Worm (Caenorhabditis elegans) whole organism, L4 larva: Measurements from ENCODE around the gene F31F6.2.
A peak's percentile ranks its signal among the peaks of the same experiment; 100 is the strongest.

ENCODE experiments used
- D1046.2 ChIP-seq: fragments of 200-800 bp; sonication (Bioruptor generic); IDR thresholded peaks from 2 replicates; pipeline ENCODE4 v1.3.6; 2022; ENCODE audit warnings: missing genetic modification characterization, missing compliant biosample characterization
- F37D6.2 ChIP-seq: sonication (generic microtip); optimal IDR thresholded peaks from 2 replicates; lab custom pipeline; 2016; ENCODE audit warnings: mild to moderate bottlenecking, missing genetic modification characterization, missing compliant biosample characterization
- F44E2.7 ChIP-seq: fragments of 200-800 bp; sonication (Bioruptor generic); IDR thresholded peaks from 2 replicates; pipeline ENCODE4 v2.1.2; 2022; ENCODE audit warnings: missing genetic modification characterization, missing compliant biosample characterization
- T20F7.1 ChIP-seq: fragments of 200-800 bp; sonication (Bioruptor generic); optimal IDR thresholded peaks from 2 replicates; lab custom pipeline; 2018; ENCODE audit warnings: mild to moderate bottlenecking, missing genetic modification characterization, missing compliant biosample characterization
- T26A8.4 ChIP-seq: fragments of 200-800 bp; sonication (Bioruptor generic); IDR thresholded peaks from 2 replicates; pipeline ENCODE4 v1.3.6; 2022; ENCODE audit warnings: missing genetic modification characterization, missing compliant biosample characterization
- Y48G9A.11 ChIP-seq: fragments of 200-800 bp; sonication (Bioruptor generic); IDR thresholded peaks from 2 replicates; pipeline ENCODE4 v1.3.6; 2022; ENCODE audit warnings: missing genetic modification reagents, missing genetic modification characterization, missing compliant biosample characterization
- ZK337.2 ChIP-seq: fragments of 200-800 bp; sonication (Bioruptor generic); IDR thresholded peaks from 2 replicates; pipeline ENCODE4 v1.3.6; 2022; ENCODE audit warnings: missing genetic modification reagents, missing genetic modification characterization, missing compliant biosample characterization
- ama-1 ChIP-seq: fragments of 150-350 bp; optimal IDR thresholded peaks from 2 replicates; lab custom pipeline; 2014; ENCODE audit warnings: inconsistent platforms, mixed read lengths
- arid-1 ChIP-seq: fragments of 200-800 bp; sonication (Bioruptor generic); conservative IDR thresholded peaks from 2 replicates; pipeline ENCODE4 v1.3.6; 2022; ENCODE audit warnings: missing genetic modification reagents, missing genetic modification characterization, missing compliant biosample characterization
- ceh-28 ChIP-seq: fragments of 150-350 bp; optimal IDR thresholded peaks from 2 replicates; lab custom pipeline; 2014; ENCODE audit warnings: missing biosample characterization, missing genetic modification reagents, missing genetic modification characterization
- ceh-32 ChIP-seq: sonication (generic microtip); optimal IDR thresholded peaks from 2 replicates; lab custom pipeline; 2016; ENCODE audit warnings: mild to moderate bottlenecking, missing genetic modification characterization, missing compliant biosample characterization; ENCODE audit not compliant: poor library complexity
- cey-2 ChIP-seq: sonication (generic microtip); optimal IDR thresholded peaks from 3 replicates; lab custom pipeline; 2017; ENCODE audit warnings: missing genetic modification characterization, mild to moderate bottlenecking, missing compliant biosample characterization, antibody characterized with exemption, borderline replicate concordance; ENCODE audit not compliant: insufficient read depth
- dve-1 ChIP-seq: sonication (generic microtip); optimal IDR thresholded peaks from 2 replicates; lab custom pipeline; 2017; ENCODE audit warnings: antibody characterized with exemption, mild to moderate bottlenecking, missing genetic modification characterization, missing compliant biosample characterization; ENCODE audit not compliant: insufficient read depth
- egl-27 ChIP-seq: sonication (generic microtip); optimal IDR thresholded peaks from 3 replicates; lab custom pipeline; 2017; ENCODE audit warnings: missing biosample characterization, missing genetic modification reagents, missing genetic modification characterization
- fos-1 ChIP-seq: fragments of 150-350 bp; optimal IDR thresholded peaks from 2 replicates; lab custom pipeline; 2014; ENCODE audit warnings: missing biosample characterization, missing genetic modification characterization
- hlh-30 ChIP-seq: sonication (generic microtip); optimal IDR thresholded peaks from 2 replicates; lab custom pipeline; 2017; ENCODE audit warnings: antibody characterized with exemption, mild to moderate bottlenecking, missing genetic modification characterization, missing compliant biosample characterization; ENCODE audit not compliant: insufficient read depth
- jun-1 ChIP-seq: fragments of 150-350 bp; optimal IDR thresholded peaks from 2 replicates; lab custom pipeline; 2014; ENCODE audit warnings: missing biosample characterization, missing genetic modification reagents, missing genetic modification characterization
- lim-7 ChIP-seq: fragments of 200-800 bp; sonication (Bioruptor generic); IDR thresholded peaks from 2 replicates; pipeline ENCODE4 v1.3.6; 2022; ENCODE audit warnings: missing genetic modification characterization, missing compliant biosample characterization
- lin-1 ChIP-seq: fragments of 200-800 bp; sonication (Bioruptor generic); IDR thresholded peaks from 2 replicates; pipeline ENCODE4 v1.3.6; 2022; ENCODE audit warnings: missing genetic modification reagents, missing genetic modification characterization, missing compliant biosample characterization
- lin-13 ChIP-seq: fragments of 150-350 bp; optimal IDR thresholded peaks from 2 replicates; lab custom pipeline; 2014; ENCODE audit warnings: missing biosample characterization, missing genetic modification reagents, missing genetic modification characterization
- lin-38 ChIP-seq: fragments of 200-800 bp; sonication (Bioruptor generic); IDR thresholded peaks from 2 replicates; pipeline ENCODE4 v1.3.6; 2022; ENCODE audit warnings: missing genetic modification reagents, missing genetic modification characterization, missing compliant biosample characterization
- lin-39 ChIP-seq: fragments of 150-350 bp; optimal IDR thresholded peaks from 2 replicates; lab custom pipeline; 2014; ENCODE audit warnings: missing biosample characterization, missing genetic modification reagents, missing genetic modification characterization
- lir-3 ChIP-seq: sonication (generic microtip); optimal IDR thresholded peaks from 2 replicates; lab custom pipeline; 2016; ENCODE audit warnings: mild to moderate bottlenecking, missing genetic modification characterization, missing compliant biosample characterization
- lsy-2 ChIP-seq, 2 experiments: fragments of 150-350 bp in 1 of 2; sonication (generic microtip) in 1 of 2; optimal IDR thresholded peaks; 2 replicates each; lab custom pipeline; 2014 to 2017; ENCODE audit warnings: missing biosample characterization in 2 of 2, missing genetic modification characterization in 2 of 2
- mdl-1 ChIP-seq, 2 experiments: fragments of 150-350 bp in 1 of 2; sonication (generic microtip) in 1 of 2; optimal IDR thresholded peaks; 2 replicates each; lab custom pipeline; 2014 to 2017; ENCODE audit warnings: missing biosample characterization in 2 of 2, missing genetic modification characterization in 2 of 2
- mdt-29 ChIP-seq: fragments of 200-800 bp; sonication (Bioruptor generic); IDR thresholded peaks from 2 replicates; pipeline ENCODE4 v1.3.6; 2022; ENCODE audit warnings: missing genetic modification reagents, missing genetic modification characterization, missing compliant biosample characterization
- mep-1 ChIP-seq: fragments of 150-350 bp; sonication (generic microtip); optimal IDR thresholded peaks from 3 replicates; lab custom pipeline; 2014; ENCODE audit warnings: missing biosample characterization, missing genetic modification characterization
- mxl-2 ChIP-seq: fragments of 200-800 bp; sonication (Bioruptor generic); conservative IDR thresholded peaks from 2 replicates; pipeline ENCODE4 v1.3.6; 2022; ENCODE audit warnings: missing genetic modification reagents, missing genetic modification characterization, missing compliant biosample characterization
- mxl-3 ChIP-seq: fragments of 200-800 bp; sonication (Bioruptor generic); optimal IDR thresholded peaks from 2 replicates; lab custom pipeline; 2018; ENCODE audit warnings: mild to moderate bottlenecking, missing genetic modification characterization, missing compliant biosample characterization
- nhr-102 ChIP-seq: sonication (generic microtip); optimal IDR thresholded peaks from 2 replicates; lab custom pipeline; 2016; ENCODE audit warnings: mild to moderate bottlenecking, missing genetic modification characterization, moderate library complexity, missing compliant biosample characterization
- nhr-11 ChIP-seq: fragments of 150-350 bp; optimal IDR thresholded peaks from 2 replicates; lab custom pipeline; 2014; ENCODE audit warnings: missing biosample characterization, missing genetic modification characterization
- nhr-237 ChIP-seq: sonication (generic microtip); optimal IDR thresholded peaks from 2 replicates; lab custom pipeline; 2017; ENCODE audit warnings: missing biosample characterization, missing genetic modification characterization
- nhr-41 ChIP-seq: fragments of 200-800 bp; sonication (Bioruptor generic); IDR thresholded peaks from 2 replicates; pipeline ENCODE4 v1.3.6; 2022; ENCODE audit warnings: missing genetic modification reagents, missing genetic modification characterization, missing compliant biosample characterization
- nhr-42 ChIP-seq: fragments of 200-800 bp; sonication (Bioruptor generic); IDR thresholded peaks from 2 replicates; pipeline ENCODE4 v1.3.6; 2022; ENCODE audit warnings: missing genetic modification characterization, missing compliant biosample characterization
- nhr-48 ChIP-seq: sonication (generic microtip); optimal IDR thresholded peaks from 2 replicates; lab custom pipeline; 2016; ENCODE audit warnings: mild to moderate bottlenecking, missing genetic modification characterization, missing compliant biosample characterization
- nhr-6 ChIP-seq: fragments of 150-350 bp; optimal IDR thresholded peaks from 2 replicates; lab custom pipeline; 2014; ENCODE audit warnings: missing biosample characterization, missing genetic modification characterization
- nhr-76 ChIP-seq: fragments of 150-350 bp; optimal IDR thresholded peaks from 2 replicates; lab custom pipeline; 2014; ENCODE audit warnings: missing biosample characterization, missing genetic modification characterization
- pha-4 ChIP-seq, 2 experiments: fragments of 150-350 bp in 1 of 2; fragments of 200-800 bp in 1 of 2; sonication (Bioruptor generic) in 1 of 2; IDR thresholded peaks in 1 of 2; optimal IDR thresholded peaks in 1 of 2; 2 replicates each; pipeline versions ENCODE4 v1.3.6 to Lab custom; 2014 to 2022; ENCODE audit warnings: missing genetic modification characterization in 2 of 2, missing genetic modification reagents in 2 of 2, missing biosample characterization in 1 of 2, missing compliant biosample characterization in 1 of 2
- php-3 ChIP-seq: fragments of 200-800 bp; sonication (Bioruptor generic); IDR thresholded peaks from 2 replicates; pipeline ENCODE4 v1.3.6; 2022; ENCODE audit warnings: missing genetic modification reagents, missing genetic modification characterization, missing compliant biosample characterization
- pqm-1 ChIP-seq: sonication (generic microtip); optimal IDR thresholded peaks from 2 replicates; lab custom pipeline; 2017; ENCODE audit warnings: missing biosample characterization, missing genetic modification characterization
- saeg-2 ChIP-seq: fragments of 200-800 bp; sonication (Bioruptor generic); IDR thresholded peaks from 2 replicates; pipeline ENCODE4 v1.3.6; 2022; ENCODE audit warnings: missing genetic modification reagents, missing genetic modification characterization, missing compliant biosample characterization
- skn-1 ChIP-seq: fragments of 150-350 bp; optimal IDR thresholded peaks from 2 replicates; lab custom pipeline; 2014; ENCODE audit warnings: missing biosample characterization, missing genetic modification characterization
- snpc-1.2 ChIP-seq: fragments of 200-800 bp; sonication (Bioruptor generic); IDR thresholded peaks from 2 replicates; pipeline ENCODE4 v1.3.6; 2022; ENCODE audit warnings: missing genetic modification reagents, missing genetic modification characterization, missing compliant biosample characterization
- snpc-4 ChIP-seq: fragments of 150-350 bp; optimal IDR thresholded peaks from 2 replicates; lab custom pipeline; 2014; ENCODE audit warnings: missing biosample characterization, missing genetic modification characterization
- unc-39 ChIP-seq: sonication (generic microtip); optimal IDR thresholded peaks from 2 replicates; lab custom pipeline; 2017; ENCODE audit warnings: missing biosample characterization, missing genetic modification characterization
- unc-62 ChIP-seq, 3 experiments: fragments of 150-350 bp in 1 of 3; sonication (generic microtip); optimal IDR thresholded peaks in 2 of 3; peaks in 1 of 3; 1 replicate in 1 of 3; 2 replicates in 2 of 3; lab custom pipeline; 2014 to 2017; ENCODE audit warnings: missing biosample characterization in 3 of 3, missing genetic modification characterization in 3 of 3, missing genetic modification reagents in 3 of 3, missing genotype in 1 of 3
- vab-7 ChIP-seq: fragments of 200-800 bp; sonication (Bioruptor generic); IDR thresholded peaks from 2 replicates; pipeline ENCODE4 v1.3.6; 2022; ENCODE audit warnings: missing genetic modification reagents, missing genetic modification characterization, missing compliant biosample characterization
- zfp-3 ChIP-seq: fragments of 200-800 bp; sonication (Bioruptor generic); conservative IDR thresholded peaks from 2 replicates; pipeline ENCODE4 v1.3.6; 2022; ENCODE audit warnings: missing genetic modification reagents, missing genetic modification characterization, missing compliant biosample characterization
- zip-11 ChIP-seq: fragments of 200-800 bp; sonication (Bioruptor generic); IDR thresholded peaks from 2 replicates; pipeline ENCODE4 v1.3.6; 2022; ENCODE audit warnings: missing genetic modification characterization, missing compliant biosample characterization
- ztf-11 ChIP-seq: fragments of 150-350 bp; optimal IDR thresholded peaks from 2 replicates; lab custom pipeline; 2014; ENCODE audit warnings: missing biosample characterization, missing genetic modification characterization

F31F6.2 gene

ce11 chrX:14853712-14854217 is 17.9 kb downstream of the F31F6.2 start, which contains the start of the genes C27C12.1 and C27C12.4 (continued):
- TF ChIP-seq lin-13 = peak; percentile 76
- TF ChIP-seq unc-39 (tag; lab: Kevin White, UChicago) = no peak
- TF ChIP-seq nhr-11 = peak; percentile 81
- TF ChIP-seq mxl-3 = peak; percentile 90
- TF ChIP-seq mep-1 (tag; lab: Kevin White, UChicago) = no peak
- TF ChIP-seq vab-7 (GFP tag; lab: Robert Waterston, UW) = no peak
- TF ChIP-seq lin-1 (GFP tag; lab: Robert Waterston, UW) = peak; percentile 35; the same call in 1 of the 2 replicates
- TF ChIP-seq F37D6.2 = peak; percentile 58
- no peak for TF ChIP-seq jun-1
- 0 out of 2 replicates have a peak, but pooled peaks have one; percentile 19 for TF ChIP-seq saeg-2
- TF ChIP-seq nhr-76 = no peak
- TF ChIP-seq nhr-237 = no peak
- TF ChIP-seq nhr-42 = 0 out of 2 replicates have a peak, but pooled peaks have one; percentile 40
- no peak for TF ChIP-seq dve-1 (tag; lab: Kevin White, UChicago)
- TF ChIP-seq T20F7.1 = peak; percentile 73
- no peak for TF ChIP-seq snpc-1.2 (GFP tag; lab: Robert Waterston, UW)
- TF ChIP-seq nhr-102 (tag; lab: Kevin White, UChicago) = peak; percentile 77
- no peak for TF ChIP-seq ceh-28
- TF ChIP-seq arid-1 (GFP tag; lab: Robert Waterston, UW) = no peak; the same call in 1 of the 2 replicates
- peak; percentile 86 for TF ChIP-seq hlh-30
- TF ChIP-seq mdl-1 (tag; optimal IDR thresholded peaks at IDR 0.05; lab: Kevin White, UChicago) = peak in 1 of 2 experiments; percentile 65
- no peak for TF ChIP-seq zfp-3
- no peak for TF ChIP-seq ceh-32 (tag; lab: Kevin White, UChicago)
- no peak for TF ChIP-seq nhr-41 (GFP tag; lab: Robert Waterston, UW)
- no peak for TF ChIP-seq php-3 (GFP tag; lab: Robert Waterston, UW)
- no peak for TF ChIP-seq pqm-1 (tag; lab: Kevin White, UChicago)
- no peak for TF ChIP-seq lir-3 (tag; lab: Kevin White, UChicago)
- TF ChIP-seq ztf-11 (tag; lab: Kevin White, UChicago) = no peak
- TF ChIP-seq zip-11 = no peak
- no peak for TF ChIP-seq egl-27 (tag; lab: Kevin White, UChicago)
- TF ChIP-seq Y48G9A.11 (GFP tag; lab: Robert Waterston, UW) = no peak
- TF ChIP-seq lsy-2 (tag; optimal IDR thresholded peaks at IDR 0.05; lab: Kevin White, UChicago) = peak; percentile 10 to 88
- no peak for TF ChIP-seq unc-62 (GFP tag; optimal IDR thresholded peaks at IDR 0.05 in 1 of 2; lab: Kevin White, UChicago)
- TF ChIP-seq unc-62 (tag; optimal IDR thresholded peaks at IDR 0.05; lab: Kevin White, UChicago) = no peak
- no peak; the same call in 1 of the 2 replicates for TF ChIP-seq lin-38 (GFP tag; lab: Robert Waterston, UW)
- TF ChIP-seq skn-1 (tag; lab: Kevin White, UChicago) = no peak
- TF ChIP-seq lin-39 (tag; lab: Kevin White, UChicago) = no peak
- peak; percentile 61 for TF ChIP-seq nhr-48 (tag; lab: Kevin White, UChicago)
- no peak for TF ChIP-seq fos-1 (tag; lab: Kevin White, UChicago)
- no peak for TF ChIP-seq cey-2 (tag; lab: Kevin White, UChicago)
- TF ChIP-seq lim-7 (GFP tag; lab: Robert Waterston, UW) = no peak
- no peak for TF ChIP-seq ama-1 (lab: Kevin White, UChicago)
- no peak for TF ChIP-seq ZK337.2 (GFP tag; lab: Robert Waterston, UW)
- peak; percentile 69 for TF ChIP-seq T26A8.4
- peak; percentile 76 for TF ChIP-seq nhr-6 (tag; lab: Kevin White, UChicago)
- no peak for TF ChIP-seq pha-4 (GFP tag; IDR thresholded peaks at IDR 0.05; lab: Robert Waterston, UW)
- TF ChIP-seq pha-4 (tag; optimal IDR thresholded peaks at IDR 0.05; lab: Kevin White, UChicago) = peak; percentile 92
- TF ChIP-seq F44E2.7 = no peak
- no peak for TF ChIP-seq D1046.2 (GFP tag; lab: Robert Waterston, UW)
- no peak for TF ChIP-seq snpc-4 (tag; lab: Kevin White, UChicago)
- no peak for TF ChIP-seq mdt-29 (GFP tag; lab: Robert Waterston, UW)
- no peak for TF ChIP-seq mxl-2 (GFP tag; lab: Robert Waterston, UW)
